Fruit fly (Drosophila melanogaster): ENCODE measurements around the gene Ptpmeg.

- no peak for TF ChIP-seq CG5180 (GFP tag; optimal IDR thresholded peaks at IDR 0.05)
- no peak for TF ChIP-seq chif (GFP tag; optimal IDR thresholded peaks at IDR 0.05)
- peak; percentile 98 for TF ChIP-seq cg (GFP tag; optimal IDR thresholded peaks at IDR 0.05)
- TF ChIP-seq sqz (GFP tag; optimal IDR thresholded peaks at IDR 0.05) = peak; percentile 66
- TF ChIP-seq CG15601 (tag; optimal IDR thresholded peaks at IDR 0.05) = peak; percentile 52
These were observed 8.5 kb upstream of the Ptpmeg start, which contains the start of gene fwd for dm6 chr3L:319145-320009.

Data from whole organism, embryonic.